Worm (Caenorhabditis elegans) whole organism, L1 larva: Measurements from ENCODE around the gene F13E9.12.

ENCODE experiments used
- ceh-82 ChIP-seq, 3 experiments: fragments of 150-350 bp in 1 of 3; sonication (generic microtip) in 2 of 3; optimal IDR thresholded peaks; 2 replicates each; lab custom pipeline; 2014 to 2017; ENCODE audit warnings: missing biosample characterization in 3 of 3, missing genetic modification characterization in 3 of 3
- fkh-8 ChIP-seq: sonication (generic microtip); optimal IDR thresholded peaks from 2 replicates; lab custom pipeline; 2016; ENCODE audit warnings: mild to moderate bottlenecking, missing genetic modification characterization, missing compliant biosample characterization
- rnt-1 ChIP-seq: sonication (generic microtip); optimal IDR thresholded peaks from 2 replicates; lab custom pipeline; 2016; ENCODE audit warnings: mild to moderate bottlenecking, missing genetic modification characterization, moderate library complexity, missing compliant biosample characterization
- snpc-4 ChIP-seq: fragments of 150-350 bp; optimal IDR thresholded peaks from 2 replicates; lab custom pipeline; 2014; ENCODE audit warnings: missing biosample characterization, missing genetic modification characterization
- unc-130 ChIP-seq: fragments of 150-350 bp; optimal IDR thresholded peaks from 2 replicates; lab custom pipeline; 2017; ENCODE audit warnings: missing biosample characterization, missing genetic modification characterization, inconsistent platforms

DNA sequence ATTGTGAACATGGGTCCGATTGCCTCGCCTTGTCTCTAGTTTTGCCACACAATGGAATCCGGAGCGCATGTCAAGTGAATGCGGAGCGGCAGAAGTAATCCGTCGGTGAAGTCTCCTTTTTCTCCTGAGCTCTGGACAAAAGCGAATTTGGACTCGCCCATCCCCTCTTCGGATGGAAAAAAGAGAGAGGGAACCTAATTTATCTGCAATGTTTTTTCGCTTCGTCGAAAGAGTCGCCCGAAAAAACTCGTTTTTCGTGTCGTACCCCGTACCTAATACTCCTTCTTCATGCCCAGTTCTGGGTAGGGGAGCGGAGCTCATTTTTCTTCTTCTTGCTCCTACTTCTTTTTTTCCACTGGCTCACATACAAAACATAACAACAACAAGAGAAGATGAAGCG, 4.3 kb downstream of the F13E9.12 start:
- no peak for TF ChIP-seq unc-130 (tag; lab: Kevin White, UChicago)
- no peak for TF ChIP-seq fkh-8 (tag; lab: Kevin White, UChicago)
- no peak for TF ChIP-seq rnt-1 (tag; lab: Kevin White, UChicago)
- no peak for TF ChIP-seq snpc-4 (tag; lab: Kevin White, UChicago)
- TF ChIP-seq ceh-82 (tag; optimal IDR thresholded peaks at IDR 0.05; lab: Kevin White, UChicago), result no peak
